Fruit fly (Drosophila melanogaster) whole organism, adult: ENCODE measurements around the gene CG12438.

Experiments used
- CG11617 ChIP-seq: fragments of 200-800 bp; sonication (Bioruptor generic); optimal IDR thresholded peaks from 2 replicates; lab custom pipeline; 2017; ENCODE audit warnings: mild to moderate bottlenecking, missing biosample characterization, missing genetic modification reagents, missing genetic modification characterization
- CG12768 ChIP-seq: fragments of 200-800 bp; sonication (Bioruptor generic); optimal IDR thresholded peaks from 2 replicates; lab custom pipeline; 2017; ENCODE audit warnings: missing biosample characterization, missing genetic modification characterization, mild to moderate bottlenecking, moderate library complexity, missing genetic modification reagents
- CG14711 ChIP-seq: fragments of 200-800 bp; sonication (Bioruptor generic); optimal IDR thresholded peaks from 2 replicates; lab custom pipeline; 2018; ENCODE audit warnings: missing biosample characterization, mild to moderate bottlenecking, missing genetic modification characterization, moderate library complexity
- CG1620 ChIP-seq: fragments of 200-800 bp; sonication (Bioruptor generic); optimal IDR thresholded peaks from 2 replicates; lab custom pipeline; 2016; ENCODE audit warnings: missing biosample characterization, missing genetic modification characterization
- CG33017 ChIP-seq: fragments of 200-800 bp; sonication (Bioruptor generic); optimal IDR thresholded peaks from 2 replicates; lab custom pipeline; 2018; ENCODE audit warnings: missing biosample characterization, mild to moderate bottlenecking, missing genetic modification characterization, moderate library complexity
- CG5204 ChIP-seq: fragments of 200-800 bp; sonication (Bioruptor generic); optimal IDR thresholded peaks from 2 replicates; lab custom pipeline; 2016; ENCODE audit warnings: missing biosample characterization, missing genetic modification characterization
- CG7045 ChIP-seq: fragments of 200-800 bp; sonication (Bioruptor generic); optimal IDR thresholded peaks from 2 replicates; lab custom pipeline; 2017; ENCODE audit warnings: missing biosample characterization, mild to moderate bottlenecking, missing genetic modification characterization
- CG7101 ChIP-seq: fragments of 200-800 bp; sonication (Bioruptor generic); optimal IDR thresholded peaks from 2 replicates; lab custom pipeline; 2018; ENCODE audit warnings: missing biosample characterization, mild to moderate bottlenecking, missing genetic modification characterization, moderate library complexity
- Clk ChIP-seq: fragments of 200-800 bp; sonication (Bioruptor generic); optimal IDR thresholded peaks from 2 replicates; lab custom pipeline; 2017; ENCODE audit warnings: missing biosample characterization, missing genetic modification characterization
- Crg-1 ChIP-seq: fragments of 200-800 bp; sonication (Bioruptor generic); optimal IDR thresholded peaks from 2 replicates; lab custom pipeline; 2016; ENCODE audit warnings: missing biosample characterization, missing genetic modification characterization
- Hr96 ChIP-seq: fragments of 200-800 bp; sonication (Bioruptor generic); optimal IDR thresholded peaks from 2 replicates; lab custom pipeline; 2016; ENCODE audit warnings: missing biosample characterization, missing genetic modification characterization
- Mnt ChIP-seq: fragments of 200-800 bp; sonication (Bioruptor generic); optimal IDR thresholded peaks from 2 replicates; lab custom pipeline; 2016; ENCODE audit warnings: missing biosample characterization, mild to moderate bottlenecking, missing genetic modification characterization
- bab1 ChIP-seq: fragments of 200-800 bp; sonication (Bioruptor generic); optimal IDR thresholded peaks from 3 replicates; lab custom pipeline; 2019; ENCODE audit warnings: missing biosample characterization, mild to moderate bottlenecking, missing genetic modification characterization, moderate library complexity
- cic ChIP-seq: fragments of 200-800 bp; sonication (Bioruptor generic); optimal IDR thresholded peaks from 2 replicates; lab custom pipeline; 2017; ENCODE audit warnings: missing biosample characterization, mild to moderate bottlenecking, missing genetic modification characterization, moderate library complexity
- cnc ChIP-seq, 2 experiments: fragments of >200 bp; optimal IDR thresholded peaks; 2 replicates each; lab custom pipeline; 2017
- kay ChIP-seq: fragments of 200-800 bp; sonication (Bioruptor generic); peaks from one replicate; lab custom pipeline; 2016; ENCODE audit warnings: missing biosample characterization, missing genetic modification characterization, borderline replicate concordance
- ovo ChIP-seq: fragments of 200-800 bp; sonication (Bioruptor generic); optimal IDR thresholded peaks from 2 replicates; lab custom pipeline; 2016; ENCODE audit warnings: missing biosample characterization, missing genetic modification characterization
- pad ChIP-seq: fragments of 200-800 bp; sonication (Bioruptor generic); optimal IDR thresholded peaks from 3 replicates; lab custom pipeline; 2017; ENCODE audit warnings: missing biosample characterization, missing genetic modification characterization, mild to moderate bottlenecking, moderate library complexity, missing genetic modification reagents
- tj ChIP-seq: fragments of 200-800 bp; sonication (Bioruptor generic); optimal IDR thresholded peaks from 3 replicates; lab custom pipeline; 2017; ENCODE audit warnings: missing biosample characterization, mild to moderate bottlenecking, missing genetic modification characterization, moderate library complexity
- toe ChIP-seq: fragments of 200-800 bp; sonication (Bioruptor generic); optimal IDR thresholded peaks from 2 replicates; lab custom pipeline; 2016; ENCODE audit warnings: missing biosample characterization, missing genetic modification characterization

CG12438 gene

dm6 chr2L:8752022-8752421 is at the start of gene CG12438, which contains the start of gene CG45307:
Gene CG12438, plus strand, starts transcription at chr2L:8752285.
Gene CG45307, minus strand, starts transcription at chr2L:8752122.
- TF ChIP-seq CG12768, result no peak
- TF ChIP-seq CG5204 (GFP tag; lab: Kevin White, UChicago), result no peak
- no peak for TF ChIP-seq bab1 (GFP tag; lab: Kevin White, UChicago)
- TF ChIP-seq cnc (optimal IDR thresholded peaks at IDR 0.05; lab: Kevin White, UChicago), result no peak
- no peak for TF ChIP-seq tj (GFP tag; lab: Kevin White, UChicago)
- no peak for TF ChIP-seq CG11617 (GFP tag; lab: Kevin White, UChicago)
- TF ChIP-seq Mnt (GFP tag; lab: Kevin White, UChicago), result no peak
- no peak for TF ChIP-seq toe
- TF ChIP-seq ovo (GFP tag; lab: Kevin White, UChicago), result no peak
- no peak for TF ChIP-seq cic (GFP tag; lab: Kevin White, UChicago)
- no peak for TF ChIP-seq pad (GFP tag; lab: Kevin White, UChicago)
- no peak for TF ChIP-seq CG7045 (GFP tag; lab: Kevin White, UChicago)
- TF ChIP-seq CG14711 (tag; lab: Kevin White, UChicago), result no peak
- no peak for TF ChIP-seq CG33017 (tag; lab: Kevin White, UChicago)
- no peak for TF ChIP-seq Clk
- no peak for TF ChIP-seq Crg-1 (GFP tag; lab: Kevin White, UChicago)
- no peak for TF ChIP-seq CG7101 (tag; lab: Kevin White, UChicago)

- TF ChIP-seq Mnt (GFP tag; lab: Kevin White, UChicago) (no peak), CG1620 (GFP tag; lab: Kevin White, UChicago) (no peak)
Measured at dm6 chr2L:8702907-8703626, 49.0 kb upstream of the CG12438 start.

dm6 chr2L:8704648-8705622 is 47.1 kb upstream of the CG12438 start, which contains the start of gene CatB:
Gene CatB, plus strand, starts transcription at chr2L:8705572.
- TF ChIP-seq Hr96 (peak; percentile 17), CG7101 (tag; lab: Kevin White, UChicago) (peak; percentile 4), pad (GFP tag; lab: Kevin White, UChicago) (no peak), CG1620 (GFP tag; lab: Kevin White, UChicago) (no peak), Mnt (GFP tag; lab: Kevin White, UChicago) (peak; percentile 16), CG7045 (GFP tag; lab: Kevin White, UChicago) (no peak), tj (GFP tag; lab: Kevin White, UChicago) (peak; percentile 43), CG33017 (tag; lab: Kevin White, UChicago) (peak; percentile 27), CG12768 (no peak), CG14711 (tag; lab: Kevin White, UChicago) (no peak), toe (no peak), ovo (GFP tag; lab: Kevin White, UChicago) (peak; percentile 23), kay (GFP tag; lab: Kevin White, UChicago) (peak; percentile 69), CG5204 (GFP tag; lab: Kevin White, UChicago) (peak; percentile 9), cic (GFP tag; lab: Kevin White, UChicago) (peak; percentile 89), CG11617 (GFP tag; lab: Kevin White, UChicago) (no peak)

- TF ChIP-seq CG12768 (peak; percentile 29), cic (GFP tag; lab: Kevin White, UChicago) (peak; percentile 23), Hr96 (no peak), bab1 (GFP tag; lab: Kevin White, UChicago) (no peak), Mnt (GFP tag; lab: Kevin White, UChicago) (peak; percentile 65), CG1620 (GFP tag; lab: Kevin White, UChicago) (no peak), CG33017 (tag; lab: Kevin White, UChicago) (peak; percentile 19), CG11617 (GFP tag; lab: Kevin White, UChicago) (no peak), toe (peak; percentile 35), CG7101 (tag; lab: Kevin White, UChicago) (no peak), ovo (GFP tag; lab: Kevin White, UChicago) (peak; percentile 40), CG14711 (tag; lab: Kevin White, UChicago) (no peak), pad (GFP tag; lab: Kevin White, UChicago) (no peak), cnc (optimal IDR thresholded peaks at IDR 0.05; lab: Kevin White, UChicago) (peak in 1 of 2 experiments; percentile 29), Clk (no peak)
Measured at dm6 chr2L:8707522-8707921, 44.6 kb upstream of the CG12438 start.

dm6 chr2L:8708399-8709077 is 43.5 kb upstream of the CG12438 start:
- no peak for TF ChIP-seq CG14711 (tag; lab: Kevin White, UChicago)
- TF ChIP-seq cic (GFP tag; lab: Kevin White, UChicago), result peak; percentile 97
- no peak for TF ChIP-seq CG1620 (GFP tag; lab: Kevin White, UChicago)
